Fruit fly (Drosophila melanogaster) whole organism, adult: ENCODE data around the gene CG9676.

Experiments
- CG11617 ChIP-seq: fragments of 200-800 bp; sonication (Bioruptor generic); optimal IDR thresholded peaks from 2 replicates; lab custom pipeline; 2017; ENCODE audit warnings: mild to moderate bottlenecking, missing biosample characterization, missing genetic modification reagents, missing genetic modification characterization
- CG12768 ChIP-seq: fragments of 200-800 bp; sonication (Bioruptor generic); optimal IDR thresholded peaks from 2 replicates; lab custom pipeline; 2017; ENCODE audit warnings: missing biosample characterization, missing genetic modification characterization, mild to moderate bottlenecking, moderate library complexity, missing genetic modification reagents
- CG14711 ChIP-seq: fragments of 200-800 bp; sonication (Bioruptor generic); optimal IDR thresholded peaks from 2 replicates; lab custom pipeline; 2018; ENCODE audit warnings: missing biosample characterization, mild to moderate bottlenecking, missing genetic modification characterization, moderate library complexity
- CG1620 ChIP-seq: fragments of 200-800 bp; sonication (Bioruptor generic); optimal IDR thresholded peaks from 2 replicates; lab custom pipeline; 2016; ENCODE audit warnings: missing biosample characterization, missing genetic modification characterization
- CG33017 ChIP-seq: fragments of 200-800 bp; sonication (Bioruptor generic); optimal IDR thresholded peaks from 2 replicates; lab custom pipeline; 2018; ENCODE audit warnings: missing biosample characterization, mild to moderate bottlenecking, missing genetic modification characterization, moderate library complexity
- CG5204 ChIP-seq: fragments of 200-800 bp; sonication (Bioruptor generic); optimal IDR thresholded peaks from 2 replicates; lab custom pipeline; 2016; ENCODE audit warnings: missing biosample characterization, missing genetic modification characterization
- CG7045 ChIP-seq: fragments of 200-800 bp; sonication (Bioruptor generic); optimal IDR thresholded peaks from 2 replicates; lab custom pipeline; 2017; ENCODE audit warnings: missing biosample characterization, mild to moderate bottlenecking, missing genetic modification characterization
- CG7101 ChIP-seq: fragments of 200-800 bp; sonication (Bioruptor generic); optimal IDR thresholded peaks from 2 replicates; lab custom pipeline; 2018; ENCODE audit warnings: missing biosample characterization, mild to moderate bottlenecking, missing genetic modification characterization, moderate library complexity
- Clk ChIP-seq: fragments of 200-800 bp; sonication (Bioruptor generic); optimal IDR thresholded peaks from 2 replicates; lab custom pipeline; 2017; ENCODE audit warnings: missing biosample characterization, missing genetic modification characterization
- Crg-1 ChIP-seq: fragments of 200-800 bp; sonication (Bioruptor generic); optimal IDR thresholded peaks from 2 replicates; lab custom pipeline; 2016; ENCODE audit warnings: missing biosample characterization, missing genetic modification characterization
- Hr96 ChIP-seq: fragments of 200-800 bp; sonication (Bioruptor generic); optimal IDR thresholded peaks from 2 replicates; lab custom pipeline; 2016; ENCODE audit warnings: missing biosample characterization, missing genetic modification characterization
- Mnt ChIP-seq: fragments of 200-800 bp; sonication (Bioruptor generic); optimal IDR thresholded peaks from 2 replicates; lab custom pipeline; 2016; ENCODE audit warnings: missing biosample characterization, mild to moderate bottlenecking, missing genetic modification characterization
- bab1 ChIP-seq: fragments of 200-800 bp; sonication (Bioruptor generic); optimal IDR thresholded peaks from 3 replicates; lab custom pipeline; 2019; ENCODE audit warnings: missing biosample characterization, mild to moderate bottlenecking, missing genetic modification characterization, moderate library complexity
- cic ChIP-seq: fragments of 200-800 bp; sonication (Bioruptor generic); optimal IDR thresholded peaks from 2 replicates; lab custom pipeline; 2017; ENCODE audit warnings: missing biosample characterization, mild to moderate bottlenecking, missing genetic modification characterization, moderate library complexity
- cnc ChIP-seq, 2 experiments: fragments of >200 bp; optimal IDR thresholded peaks; 2 replicates each; lab custom pipeline; 2017
- kay ChIP-seq: fragments of 200-800 bp; sonication (Bioruptor generic); peaks from one replicate; lab custom pipeline; 2016; ENCODE audit warnings: missing biosample characterization, missing genetic modification characterization, borderline replicate concordance
- ovo ChIP-seq: fragments of 200-800 bp; sonication (Bioruptor generic); optimal IDR thresholded peaks from 2 replicates; lab custom pipeline; 2016; ENCODE audit warnings: missing biosample characterization, missing genetic modification characterization
- pad ChIP-seq: fragments of 200-800 bp; sonication (Bioruptor generic); optimal IDR thresholded peaks from 3 replicates; lab custom pipeline; 2017; ENCODE audit warnings: missing biosample characterization, missing genetic modification characterization, mild to moderate bottlenecking, moderate library complexity, missing genetic modification reagents
- tj ChIP-seq: fragments of 200-800 bp; sonication (Bioruptor generic); optimal IDR thresholded peaks from 3 replicates; lab custom pipeline; 2017; ENCODE audit warnings: missing biosample characterization, mild to moderate bottlenecking, missing genetic modification characterization, moderate library complexity
- toe ChIP-seq: fragments of 200-800 bp; sonication (Bioruptor generic); optimal IDR thresholded peaks from 2 replicates; lab custom pipeline; 2016; ENCODE audit warnings: missing biosample characterization, missing genetic modification characterization

Gene CG9676

DNA sequence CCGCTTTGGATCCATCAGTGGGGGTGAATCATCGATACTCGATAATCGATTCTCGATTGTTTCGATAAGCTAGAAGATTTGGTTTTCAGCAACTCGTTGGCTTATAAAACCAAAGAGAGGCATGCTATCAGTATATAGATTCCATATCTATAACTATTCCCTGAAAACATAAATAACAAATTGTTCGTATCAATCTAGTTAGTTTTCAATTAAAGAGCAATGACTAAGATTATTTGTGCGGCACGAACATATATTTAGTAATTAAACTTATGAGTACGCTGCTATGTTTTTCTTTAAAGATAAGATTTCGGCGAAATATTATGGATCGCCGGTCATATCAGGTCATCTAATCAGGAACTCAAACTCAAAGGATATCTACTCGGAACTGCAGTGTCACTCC, 25.4 kb downstream of the CG9676 start:
- TF ChIP-seq CG7101, result no peak

DNA sequence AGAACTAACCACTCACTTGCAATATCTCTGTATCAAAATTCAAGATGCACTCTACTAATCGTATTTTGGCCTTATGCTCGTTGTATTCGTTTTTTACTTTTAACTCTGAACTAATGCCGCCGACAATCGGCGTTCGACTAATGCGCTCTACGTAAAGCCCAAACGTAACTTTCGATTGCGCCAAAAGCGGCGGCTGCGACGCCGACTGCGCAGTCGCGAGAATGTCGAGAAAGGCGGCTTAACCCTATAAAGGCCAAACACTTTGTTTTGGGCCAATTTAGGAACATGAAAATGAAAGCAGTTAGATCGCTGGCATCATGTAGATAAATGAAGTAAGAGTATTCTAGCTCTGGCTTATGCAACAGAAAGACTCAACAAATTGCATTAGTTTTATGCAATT, 27.1 kb downstream of the CG9676 start:
- no peak for TF ChIP-seq cic
- no peak for TF ChIP-seq Mnt (GFP tag; lab: Kevin White, UChicago)
- no peak for TF ChIP-seq pad (GFP tag; lab: Kevin White, UChicago)
- TF ChIP-seq CG7101, result no peak
- no peak for TF ChIP-seq Clk (GFP tag; lab: Kevin White, UChicago)
- TF ChIP-seq cnc (optimal IDR thresholded peaks at IDR 0.05; lab: Kevin White, UChicago), result no peak
- TF ChIP-seq CG33017 (tag; lab: Kevin White, UChicago), result no peak
- TF ChIP-seq toe (GFP tag; lab: Kevin White, UChicago), result no peak

DNA sequence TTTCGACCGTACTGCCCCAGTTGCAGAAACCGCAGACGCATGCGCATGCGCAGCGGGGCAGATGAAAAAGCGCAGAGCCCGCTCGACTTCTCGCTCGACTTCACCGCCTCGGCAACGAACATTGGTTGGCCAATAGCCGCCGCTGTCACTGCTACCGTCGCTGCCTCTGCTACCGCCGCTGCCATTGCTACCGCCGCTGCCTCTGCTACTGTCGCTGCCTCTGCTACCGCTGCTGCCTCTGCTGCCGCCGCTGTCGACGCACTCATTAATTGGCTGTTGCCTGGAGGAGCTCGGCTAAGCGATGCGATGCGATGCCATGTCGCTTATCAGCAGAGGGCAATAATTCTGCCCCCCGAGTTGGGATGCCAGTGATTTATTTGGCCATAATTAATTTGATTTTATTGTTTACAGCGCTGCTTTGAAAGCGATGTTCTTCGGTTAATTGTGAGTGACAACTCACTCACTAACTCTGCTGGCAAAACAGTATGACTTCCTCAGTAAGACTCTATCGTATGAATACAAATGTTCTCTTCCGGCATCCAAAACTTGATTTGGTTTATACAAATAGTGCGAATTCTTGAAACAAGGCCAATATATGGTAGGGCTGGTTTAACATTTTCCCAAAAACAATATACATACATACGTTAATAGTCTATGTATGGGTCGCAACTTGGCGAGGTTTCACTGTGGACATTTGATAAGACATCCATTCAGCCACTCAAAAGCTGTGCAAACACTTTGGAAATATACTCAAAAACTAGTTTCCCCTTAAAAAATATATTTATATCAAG, 29.1 kb downstream of the CG9676 start:
- no peak for TF ChIP-seq CG12768
- TF ChIP-seq Mnt (GFP tag; lab: Kevin White, UChicago), result no peak
- TF ChIP-seq toe (GFP tag; lab: Kevin White, UChicago), result no peak
- no peak for TF ChIP-seq cic
- no peak for TF ChIP-seq CG5204 (GFP tag; lab: Kevin White, UChicago)
- TF ChIP-seq pad (GFP tag; lab: Kevin White, UChicago), result peak; percentile 9
- TF ChIP-seq Hr96 (GFP tag; lab: Kevin White, UChicago), result no peak
- no peak for TF ChIP-seq Crg-1 (GFP tag; lab: Kevin White, UChicago)
- peak; percentile 39 for TF ChIP-seq CG14711 (tag; lab: Kevin White, UChicago)
- no peak for TF ChIP-seq Clk (GFP tag; lab: Kevin White, UChicago)

DNA sequence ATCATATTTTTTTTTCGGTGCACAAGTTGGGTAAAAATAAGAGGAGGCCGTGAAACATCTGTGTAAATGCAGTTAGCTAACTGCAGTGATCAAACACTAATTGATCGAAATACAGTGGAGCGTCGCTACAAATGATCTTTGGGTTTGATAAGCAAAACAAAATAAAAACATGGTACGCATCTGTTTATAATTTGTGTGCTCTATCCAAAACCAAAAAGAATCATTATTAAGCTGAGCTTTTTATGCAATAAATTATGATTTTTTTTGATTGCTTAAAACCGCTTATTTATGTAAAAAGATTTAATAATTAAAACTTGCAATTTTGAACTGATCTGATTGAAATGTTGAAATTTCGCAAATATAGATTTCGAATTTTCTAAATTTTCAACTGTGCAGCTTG, 29.7 kb downstream of the CG9676 start:
- TF ChIP-seq pad (GFP tag; lab: Kevin White, UChicago) (no peak), kay (GFP tag; lab: Kevin White, UChicago) (peak; percentile 28)

DNA sequence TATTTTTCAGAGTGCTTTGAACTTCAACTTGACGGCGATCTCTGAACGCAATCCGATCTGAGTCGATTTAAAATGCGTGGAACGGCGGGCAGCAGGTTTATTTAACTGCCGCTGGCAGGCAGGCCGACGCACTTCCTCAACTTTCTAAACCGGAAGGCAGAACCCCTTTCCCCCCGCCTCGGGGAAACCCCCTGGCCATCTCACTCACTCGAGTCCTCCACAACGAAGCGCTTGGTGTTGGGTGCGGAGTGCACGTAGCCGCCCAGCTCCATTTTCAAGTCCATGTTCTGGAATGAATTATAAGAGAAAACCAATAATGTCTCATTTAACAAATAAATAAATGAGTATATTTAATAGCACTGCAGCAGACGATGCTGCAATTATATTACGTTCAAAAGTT, 30.1 kb downstream of the CG9676 start:
- TF ChIP-seq tj, result no peak
- no peak for TF ChIP-seq Hr96 (GFP tag; lab: Kevin White, UChicago)
- no peak for TF ChIP-seq toe (GFP tag; lab: Kevin White, UChicago)
- no peak for TF ChIP-seq CG7045 (GFP tag; lab: Kevin White, UChicago)
- TF ChIP-seq kay (GFP tag; lab: Kevin White, UChicago), result no peak
- no peak for TF ChIP-seq CG1620 (GFP tag; lab: Kevin White, UChicago)
- TF ChIP-seq CG14711 (tag; lab: Kevin White, UChicago), result no peak
- no peak for TF ChIP-seq cic
- no peak for TF ChIP-seq CG11617 (GFP tag; lab: Kevin White, UChicago)
- no peak for TF ChIP-seq Clk (GFP tag; lab: Kevin White, UChicago)
- no peak for TF ChIP-seq Crg-1 (GFP tag; lab: Kevin White, UChicago)
- no peak for TF ChIP-seq CG12768
- TF ChIP-seq CG5204 (GFP tag; lab: Kevin White, UChicago), result no peak
- no peak for TF ChIP-seq Mnt (GFP tag; lab: Kevin White, UChicago)
- TF ChIP-seq bab1 (GFP tag; lab: Kevin White, UChicago), result no peak

DNA sequence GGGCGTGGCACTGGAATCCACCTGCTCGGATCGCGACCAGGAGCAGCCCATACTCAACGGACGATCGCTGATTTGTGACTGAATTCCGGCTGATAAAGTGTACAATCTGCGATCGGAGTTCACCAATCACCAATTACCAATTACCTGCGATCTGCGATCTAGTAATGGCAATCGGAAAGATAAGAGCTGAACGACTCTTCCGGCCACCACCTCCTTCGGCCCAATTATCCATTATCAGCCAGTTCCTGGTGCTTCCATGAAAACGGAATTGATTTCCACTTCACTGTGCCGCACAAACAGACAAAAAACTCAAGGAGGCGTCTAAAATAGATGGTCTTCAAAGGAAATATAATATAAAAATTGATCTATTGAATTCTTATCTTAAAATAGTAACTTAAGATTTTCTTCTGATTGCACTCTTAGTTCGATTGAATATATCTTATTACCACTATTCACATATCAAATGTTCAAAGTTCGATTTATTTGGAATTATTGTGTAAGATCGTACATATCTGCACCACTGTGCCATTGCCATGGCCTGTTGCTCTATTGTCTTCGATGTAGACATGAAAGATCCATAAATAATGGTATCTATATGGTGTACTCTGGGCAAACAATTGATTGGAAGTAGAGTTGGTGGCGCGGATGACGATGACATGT, 35.4 kb downstream of the CG9676 start, which contains the start of gene CG15865:
Gene CG15865, minus strand, starts transcription at position 51 of the 660 bp plus-strand sequence.
- TF ChIP-seq cic, result no peak
- no peak for TF ChIP-seq CG14711 (tag; lab: Kevin White, UChicago)
- peak; percentile 3 for TF ChIP-seq Hr96 (GFP tag; lab: Kevin White, UChicago)
- TF ChIP-seq Crg-1 (GFP tag; lab: Kevin White, UChicago), result no peak

DNA sequence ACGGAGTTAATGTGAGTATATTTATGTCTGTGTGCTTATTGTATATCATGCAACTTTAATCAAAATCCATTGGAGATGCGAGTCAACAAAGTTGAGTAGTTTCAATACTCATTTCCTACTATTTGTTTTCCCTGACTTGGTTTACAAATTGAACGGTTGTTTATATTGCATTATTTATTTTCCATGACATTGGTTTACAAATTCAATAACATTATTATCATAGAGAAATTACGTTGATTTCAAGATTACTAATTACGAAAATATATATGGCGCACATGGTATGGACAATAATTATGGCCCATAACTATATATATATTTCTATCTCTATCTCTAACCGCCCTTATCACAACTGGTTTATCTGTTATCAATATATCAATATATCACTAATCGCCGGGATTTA, 39.3 kb downstream of the CG9676 start:
- no peak for TF ChIP-seq Clk (GFP tag; lab: Kevin White, UChicago)
- no peak for TF ChIP-seq kay (GFP tag; lab: Kevin White, UChicago)
- no peak for TF ChIP-seq Hr96 (GFP tag; lab: Kevin White, UChicago)

DNA sequence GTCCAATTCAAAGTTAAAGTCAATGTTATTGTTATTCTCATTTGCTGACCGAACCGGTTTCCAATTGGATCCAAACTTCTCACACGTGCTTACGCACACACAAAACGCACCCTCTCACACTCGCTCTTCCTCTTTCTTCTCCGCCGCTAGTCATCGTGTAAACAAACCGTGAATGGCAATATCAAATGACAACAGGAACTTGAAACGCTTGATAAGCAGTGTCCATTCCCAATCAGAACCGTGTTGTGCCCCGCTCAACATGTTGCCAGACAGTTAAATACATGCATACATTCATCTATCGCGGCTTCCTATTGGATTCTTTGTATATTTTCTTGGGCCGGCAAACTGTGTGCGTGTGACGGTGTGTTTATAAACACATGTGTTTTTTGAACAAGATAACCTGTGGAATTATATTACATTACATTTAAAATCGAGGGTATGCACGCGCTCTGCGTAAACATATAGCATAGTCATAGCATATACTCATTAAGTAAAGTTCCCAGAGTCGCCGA, 44.2 kb downstream of the CG9676 start:
- TF ChIP-seq Mnt (GFP tag; lab: Kevin White, UChicago) (peak; percentile 96), CG7101 (peak; percentile 4), cnc (optimal IDR thresholded peaks at IDR 0.05; lab: Kevin White, UChicago) (peak; percentile 43 to 44), CG14711 (tag; lab: Kevin White, UChicago) (no peak), cic (peak; percentile 98), CG33017 (tag; lab: Kevin White, UChicago) (no peak), Crg-1 (GFP tag; lab: Kevin White, UChicago) (no peak), CG5204 (GFP tag; lab: Kevin White, UChicago) (no peak), pad (GFP tag; lab: Kevin White, UChicago) (peak; percentile 5), tj (peak; percentile 82), toe (GFP tag; lab: Kevin White, UChicago) (no peak), bab1 (GFP tag; lab: Kevin White, UChicago) (peak; percentile 9), Hr96 (GFP tag; lab: Kevin White, UChicago) (no peak), CG11617 (GFP tag; lab: Kevin White, UChicago) (no peak), ovo (GFP tag; lab: Kevin White, UChicago) (peak; percentile 73), Clk (GFP tag; lab: Kevin White, UChicago) (no peak)
